Fruit fly (Drosophila melanogaster): Measurements from ENCODE around the gene CG7990.

The CG7990 gene

dm6 chrX:19166152-19166935 is 35.4 kb downstream of the CG7990 start (continued):
- TF ChIP-seq CG9817 (tag; optimal IDR thresholded peaks at IDR 0.05) (peak; percentile 43), tx (GFP tag; optimal IDR thresholded peaks at IDR 0.05) (no peak), usp (GFP tag; optimal IDR thresholded peaks at IDR 0.05) (no peak), row (GFP tag; IDR thresholded peaks at IDR 0.05) (peak; percentile 49; the same call in 2 of the 3 replicates), Oaz (GFP tag; IDR thresholded peaks at IDR 0.05) (0 out of 2 replicates have a peak, but pooled peaks have one; percentile 32), CG7928 (GFP tag; optimal IDR thresholded peaks at IDR 0.05) (no peak), HHEX (GFP tag; optimal IDR thresholded peaks at IDR 0.05) (peak; percentile 37), bcd (GFP tag; optimal IDR thresholded peaks at IDR 0.05) (peak; percentile 51), CG17328 (GFP tag; IDR thresholded peaks at IDR 0.05) (no peak), CG9932 (GFP tag; IDR thresholded peaks at IDR 0.05) (peak; percentile 35), odd (GFP tag; optimal IDR thresholded peaks at IDR 0.05) (peak; percentile 55), CG18599 (GFP tag; optimal IDR thresholded peaks at IDR 0.05) (peak; percentile 45), Antp (GFP tag; optimal IDR thresholded peaks at IDR 0.05) (peak; percentile 27), CG16779 (GFP tag; IDR thresholded peaks at IDR 0.05) (no peak), ato (GFP tag; IDR thresholded peaks at IDR 0.05; ENCODE audit: partially characterized antibody) (no peak), CG5180 (GFP tag; optimal IDR thresholded peaks at IDR 0.05) (peak; percentile 54), CG13894 (tag; optimal IDR thresholded peaks at IDR 0.05) (no peak), CG17829 (tag; optimal IDR thresholded peaks at IDR 0.05) (no peak), Hsf (GFP tag; optimal IDR thresholded peaks at IDR 0.05) (peak; percentile 16), Hmr (GFP tag; optimal IDR thresholded peaks at IDR 0.05) (peak; percentile 51), CG18011 (GFP tag; optimal IDR thresholded peaks at IDR 0.05) (no peak), gt (GFP tag; IDR thresholded peaks at IDR 0.05) (no peak), CG8359 (GFP tag; optimal IDR thresholded peaks at IDR 0.05; ENCODE audit: borderline replicate concordance) (no peak), Dp (GFP tag; optimal IDR thresholded peaks at IDR 0.05) (no peak), CG17568 (GFP tag; optimal IDR thresholded peaks at IDR 0.05) (no peak), aop (GFP tag; IDR thresholded peaks at IDR 0.05) (no peak), ATbp (GFP tag; optimal IDR thresholded peaks at IDR 0.05) (peak; percentile 14), org-1 (GFP tag; optimal IDR thresholded peaks at IDR 0.05) (peak; percentile 49), Gug (GFP tag; IDR thresholded peaks at IDR 0.05) (peak; percentile 22; the same call in 1 of the 4 replicates), eyg (GFP tag; optimal IDR thresholded peaks at IDR 0.05) (no peak), CG30431 (GFP tag; optimal IDR thresholded peaks at IDR 0.05) (no peak), cwo (GFP tag; optimal IDR thresholded peaks at IDR 0.05) (peak; percentile 9), zfh2 (GFP tag; optimal IDR thresholded peaks at IDR 0.05) (no peak), pho (GFP tag; optimal IDR thresholded peaks at IDR 0.05) (peak; percentile 36), hb (GFP tag; IDR thresholded peaks at IDR 0.05; ENCODE audit: partially characterized antibody) (no peak), CG9609 (GFP tag; optimal IDR thresholded peaks at IDR 0.05) (no peak), H2.0 (GFP tag; IDR thresholded peaks at IDR 0.05) (no peak), CG2712 (tag; optimal IDR thresholded peaks at IDR 0.05) (peak; percentile 18), pum (GFP tag; optimal IDR thresholded peaks at IDR 0.05) (peak; percentile 9), gfzf (GFP tag; optimal IDR thresholded peaks at IDR 0.05) (no peak), ara (GFP tag; IDR thresholded peaks at IDR 0.05) (no peak), CG7357 (GFP tag; IDR thresholded peaks at IDR 0.05) (no peak), ssp (GFP tag; IDR thresholded peaks at IDR 0.05) (no peak), CG9876 (GFP tag; optimal IDR thresholded peaks at IDR 0.05) (no peak), wdn (GFP tag; IDR thresholded peaks at IDR 0.05) (peak; percentile 17; the same call in 1 of the 2 replicates), CG10565 (GFP tag; optimal IDR thresholded peaks at IDR 0.05) (no peak), toy (GFP tag; IDR thresholded peaks at IDR 0.05) (no peak), fd3F (GFP tag; optimal IDR thresholded peaks at IDR 0.05) (peak; percentile 16), CG31365 (tag; optimal IDR thresholded peaks at IDR 0.05) (no peak)

All from whole organism, embryonic.